Fruit fly (Drosophila melanogaster) whole organism, embryonic: ENCODE measurements around the gene Nf-YA.

ENCODE experiments used
- Aef1 ChIP-seq: fragments of 200-800 bp; sonication (Bioruptor generic); IDR thresholded peaks from 3 replicates; pipeline ENCODE4 v1.3.6; 2022; ENCODE audit warnings: missing biosample characterization, missing genetic modification characterization
- Antp ChIP-seq: fragments of 200-800 bp; sonication (Bioruptor generic); optimal IDR thresholded peaks from 3 replicates; lab custom pipeline; 2016; ENCODE audit warnings: missing biosample characterization, missing genetic modification characterization
- CG11398 ChIP-seq: fragments of 200-800 bp; sonication (Bioruptor generic); optimal IDR thresholded peaks from 2 replicates; lab custom pipeline; 2016; ENCODE audit warnings: missing biosample characterization, missing genetic modification characterization
- CG13287 ChIP-seq: fragments of 200-800 bp; sonication (Bioruptor generic); IDR thresholded peaks from 2 replicates; pipeline ENCODE4 v1.3.6; 2022; ENCODE audit warnings: missing biosample characterization, missing genetic modification characterization; ENCODE audit not compliant: partially characterized antibody
- CG14441 ChIP-seq: fragments of 200-800 bp; sonication (Bioruptor generic); IDR thresholded peaks from 2 replicates; pipeline ENCODE4 v1.3.6; 2022; ENCODE audit warnings: missing biosample characterization, missing genetic modification characterization
- CG15479 ChIP-seq: fragments of 200-800 bp; sonication (Bioruptor generic); optimal IDR thresholded peaks from 3 replicates; lab custom pipeline; 2019; ENCODE audit warnings: missing biosample characterization, mild to moderate bottlenecking, missing genetic modification characterization, moderate library complexity
- CG17568 ChIP-seq: fragments of 200-800 bp; sonication (Bioruptor generic); optimal IDR thresholded peaks from 2 replicates; lab custom pipeline; 2018; ENCODE audit warnings: missing biosample characterization, mild to moderate bottlenecking, missing genetic modification characterization, moderate library complexity
- CG18764 ChIP-seq: fragments of 200-800 bp; sonication (Bioruptor generic); optimal IDR thresholded peaks from 3 replicates; lab custom pipeline; 2016; ENCODE audit warnings: missing biosample characterization, missing genetic modification characterization
- CG2199 ChIP-seq: fragments of 200-800 bp; sonication (Bioruptor generic); IDR thresholded peaks from 3 replicates; pipeline ENCODE4 v1.3.6; 2022; ENCODE audit warnings: missing biosample characterization, missing genetic modification characterization
- CG2889 ChIP-seq: fragments of 200-800 bp; sonication (Bioruptor generic); IDR thresholded peaks from 3 replicates; pipeline ENCODE4 v1.3.6; 2022; ENCODE audit warnings: missing biosample characterization, missing genetic modification characterization
- CG30431 ChIP-seq: fragments of 200-800 bp; sonication (Bioruptor generic); optimal IDR thresholded peaks from 2 replicates; lab custom pipeline; 2017; ENCODE audit warnings: missing biosample characterization, missing genetic modification characterization
- CG3065 ChIP-seq: fragments of 200-800 bp; sonication (Bioruptor generic); optimal IDR thresholded peaks from 2 replicates; lab custom pipeline; 2016; ENCODE audit warnings: missing biosample characterization, missing genetic modification characterization
- CG3281 ChIP-seq: fragments of 200-800 bp; sonication (Bioruptor generic); optimal IDR thresholded peaks from 3 replicates; lab custom pipeline; 2017; ENCODE audit warnings: missing biosample characterization, mild to moderate bottlenecking, missing genetic modification characterization
- CG34224 ChIP-seq: fragments of 200-800 bp; sonication (Bioruptor generic); IDR thresholded peaks from 3 replicates; pipeline ENCODE4 v1.3.6; 2022; ENCODE audit warnings: missing biosample characterization, missing genetic modification characterization; ENCODE audit not compliant: partially characterized antibody
- CG4360 ChIP-seq: fragments of 200-800 bp; sonication (Bioruptor generic); IDR thresholded peaks from 2 replicates; pipeline ENCODE4 v1.3.6; 2022; ENCODE audit warnings: missing biosample characterization, missing genetic modification characterization
- CG5953 ChIP-seq: fragments of 200-800 bp; sonication (Bioruptor generic); IDR thresholded peaks from 2 replicates; pipeline ENCODE4 v1.3.6; 2022; ENCODE audit warnings: missing biosample characterization, missing genetic modification characterization
- CG6272 ChIP-seq: fragments of 200-800 bp; sonication (Bioruptor generic); IDR thresholded peaks from 2 replicates; pipeline ENCODE4 v1.3.6; 2022; ENCODE audit warnings: missing biosample characterization, missing genetic modification characterization
- CG7839 ChIP-seq: fragments of 200-800 bp; sonication (Bioruptor generic); optimal IDR thresholded peaks from 3 replicates; lab custom pipeline; 2018; ENCODE audit warnings: missing biosample characterization, mild to moderate bottlenecking, missing genetic modification characterization, moderate library complexity
- CG7987 ChIP-seq: fragments of 200-800 bp; sonication (Bioruptor generic); optimal IDR thresholded peaks from 2 replicates; lab custom pipeline; 2018; ENCODE audit warnings: missing biosample characterization, mild to moderate bottlenecking, missing genetic modification characterization, moderate library complexity
- Dip2 ChIP-seq: fragments of 200-800 bp; sonication (Bioruptor generic); IDR thresholded peaks from 2 replicates; pipeline ENCODE4 v1.3.6; 2022; ENCODE audit warnings: missing biosample characterization, missing genetic modification characterization
- Drgx ChIP-seq: fragments of 200-800 bp; sonication (Bioruptor generic); IDR thresholded peaks from 2 replicates; pipeline ENCODE4 v1.3.6; 2022; ENCODE audit warnings: missing biosample characterization, missing genetic modification characterization
- HLHmδ ChIP-seq: fragments of 200-800 bp; sonication (Bioruptor generic); optimal IDR thresholded peaks from 2 replicates; lab custom pipeline; 2018; ENCODE audit warnings: missing biosample characterization, mild to moderate bottlenecking, missing genetic modification characterization, moderate library complexity
- HmgZ ChIP-seq: fragments of 200-800 bp; sonication (Bioruptor generic); optimal IDR thresholded peaks from 2 replicates; lab custom pipeline; 2018; ENCODE audit warnings: missing biosample characterization, mild to moderate bottlenecking, missing genetic modification characterization
- MBD-R2 ChIP-seq: fragments of 200-800 bp; sonication (Bioruptor generic); IDR thresholded peaks from 2 replicates; pipeline ENCODE4 v1.3.6; 2022; ENCODE audit warnings: missing biosample characterization, missing genetic modification characterization
- NFAT ChIP-seq: fragments of 200-800 bp; sonication (Bioruptor generic); IDR thresholded peaks from 2 replicates; pipeline ENCODE4 v1.3.6; 2022; ENCODE audit warnings: missing biosample characterization, missing genetic modification characterization
- Oaz ChIP-seq: fragments of 200-800 bp; sonication (Bioruptor generic); IDR thresholded peaks from 2 replicates; pipeline ENCODE4 v1.3.6; 2022; ENCODE audit warnings: missing biosample characterization, missing genetic modification characterization
- Oli ChIP-seq: fragments of 200-800 bp; sonication (Bioruptor generic); optimal IDR thresholded peaks from 2 replicates; lab custom pipeline; 2018; ENCODE audit warnings: missing biosample characterization, mild to moderate bottlenecking, missing genetic modification characterization, moderate library complexity
- Opbp ChIP-seq: fragments of 200-800 bp; sonication (Bioruptor generic); IDR thresholded peaks from 3 replicates; pipeline ENCODE4 v1.3.6; 2022; ENCODE audit warnings: missing biosample characterization, missing genetic modification characterization; ENCODE audit not compliant: partially characterized antibody
- Pdp1 ChIP-seq, 2 experiments: fragments of 200-800 bp; sonication (Bioruptor generic); optimal IDR thresholded peaks; 3 replicates each; lab custom pipeline; 2016; ENCODE audit warnings: missing biosample characterization in 2 of 2, missing genetic modification characterization in 2 of 2, mild to moderate bottlenecking in 1 of 2, moderate library complexity in 1 of 2
- Rfx ChIP-seq: fragments of 200-800 bp; sonication (Bioruptor generic); IDR thresholded peaks from 2 replicates; pipeline ENCODE4 v1.3.6; 2022; ENCODE audit warnings: missing biosample characterization, missing genetic modification characterization
- abd-A ChIP-seq: fragments of 200-800 bp; sonication (Bioruptor generic); optimal IDR thresholded peaks from 3 replicates; lab custom pipeline; 2019; ENCODE audit warnings: missing biosample characterization, mild to moderate bottlenecking, missing genetic modification characterization, moderate library complexity
- ap ChIP-seq: fragments of 200-800 bp; sonication (Bioruptor generic); IDR thresholded peaks from 2 replicates; pipeline ENCODE4 v1.3.6; 2022; ENCODE audit warnings: missing biosample characterization, missing genetic modification characterization
- bsh ChIP-seq, 2 experiments: fragments of 200-800 bp; sonication (Bioruptor generic); optimal IDR thresholded peaks; 2 replicates each; lab custom pipeline; 2017 to 2018; ENCODE audit warnings: mild to moderate bottlenecking in 2 of 2, missing biosample characterization in 2 of 2, missing genetic modification characterization in 2 of 2, moderate library complexity in 1 of 2
- cad ChIP-seq: fragments of >200 bp; optimal IDR thresholded peaks from 2 replicates; lab custom pipeline; 2017; ENCODE audit warnings: missing biosample characterization, missing genetic modification characterization
- chinmo ChIP-seq: fragments of 200-800 bp; sonication (Bioruptor generic); IDR thresholded peaks from 4 replicates; pipeline ENCODE4 v1.3.6; 2022; ENCODE audit warnings: missing biosample characterization, missing genetic modification characterization; ENCODE audit not compliant: partially characterized antibody
- chn ChIP-seq: fragments of 200-800 bp; sonication (Bioruptor generic); optimal IDR thresholded peaks from 2 replicates; lab custom pipeline; 2016; ENCODE audit warnings: missing biosample characterization, missing genetic modification characterization
- dati ChIP-seq: fragments of 200-800 bp; sonication (Bioruptor generic); IDR thresholded peaks from 2 replicates; pipeline ENCODE4 v1.3.6; 2022; ENCODE audit warnings: missing biosample characterization, missing genetic modification characterization
- dmrt11E ChIP-seq: fragments of 200-800 bp; sonication (Bioruptor generic); optimal IDR thresholded peaks from 3 replicates; lab custom pipeline; 2018; ENCODE audit warnings: missing biosample characterization, mild to moderate bottlenecking, missing genetic modification characterization, moderate library complexity
- grn ChIP-seq: fragments of 200-800 bp; sonication (Bioruptor generic); optimal IDR thresholded peaks from 3 replicates; lab custom pipeline; 2017; ENCODE audit warnings: missing biosample characterization, missing genetic modification characterization
- jing ChIP-seq: fragments of 200-800 bp; sonication (Bioruptor generic); optimal IDR thresholded peaks from 2 replicates; lab custom pipeline; 2018; ENCODE audit warnings: missing biosample characterization, mild to moderate bottlenecking, missing genetic modification characterization
- mam ChIP-seq: fragments of 200-800 bp; sonication (Bioruptor generic); optimal IDR thresholded peaks from 3 replicates; lab custom pipeline; 2016; ENCODE audit warnings: missing biosample characterization, missing genetic modification characterization
- mirr ChIP-seq: fragments of 200-800 bp; sonication (Bioruptor generic); optimal IDR thresholded peaks from 3 replicates; lab custom pipeline; 2018; ENCODE audit warnings: missing biosample characterization, mild to moderate bottlenecking, missing genetic modification characterization
- pan ChIP-seq, 4 experiments: fragments of >200 bp in 3 of 4; fragments of 200-800 bp in 1 of 4; sonication (Bioruptor generic) in 1 of 4; optimal IDR thresholded peaks in 3 of 4; IDR thresholded peaks in 1 of 4; 2 replicates each; pipeline versions ENCODE4 v1.3.6 to Lab custom; 2017 to 2022; ENCODE audit warnings: missing biosample characterization in 2 of 4, missing genetic modification characterization in 2 of 4, mixed read lengths in 1 of 4
- sens ChIP-seq: fragments of 200-800 bp; sonication (Bioruptor generic); peaks from one replicate; lab custom pipeline; 2016; ENCODE audit warnings: missing biosample characterization, missing genetic modification characterization
- sens-2 ChIP-seq: fragments of 200-800 bp; sonication (Bioruptor generic); IDR thresholded peaks from 2 replicates; pipeline ENCODE4 v1.3.6; 2022; ENCODE audit warnings: missing biosample characterization, missing genetic modification characterization
- so ChIP-seq: fragments of 200-800 bp; sonication (Bioruptor generic); IDR thresholded peaks from 3 replicates; pipeline ENCODE4 v1.3.6; 2022; ENCODE audit warnings: missing biosample characterization, missing genetic modification characterization
- ttk ChIP-seq: fragments of 200-800 bp; sonication (Bioruptor generic); IDR thresholded peaks from 2 replicates; pipeline ENCODE4 v2.1.2; 2022; ENCODE audit warnings: missing biosample characterization, missing genetic modification characterization
- vfl ChIP-seq: fragments of 200-800 bp; sonication (Bioruptor generic); optimal IDR thresholded peaks from 2 replicates; lab custom pipeline; 2016; ENCODE audit warnings: missing biosample characterization, missing genetic modification characterization

Gene Nf-YA

DNA sequence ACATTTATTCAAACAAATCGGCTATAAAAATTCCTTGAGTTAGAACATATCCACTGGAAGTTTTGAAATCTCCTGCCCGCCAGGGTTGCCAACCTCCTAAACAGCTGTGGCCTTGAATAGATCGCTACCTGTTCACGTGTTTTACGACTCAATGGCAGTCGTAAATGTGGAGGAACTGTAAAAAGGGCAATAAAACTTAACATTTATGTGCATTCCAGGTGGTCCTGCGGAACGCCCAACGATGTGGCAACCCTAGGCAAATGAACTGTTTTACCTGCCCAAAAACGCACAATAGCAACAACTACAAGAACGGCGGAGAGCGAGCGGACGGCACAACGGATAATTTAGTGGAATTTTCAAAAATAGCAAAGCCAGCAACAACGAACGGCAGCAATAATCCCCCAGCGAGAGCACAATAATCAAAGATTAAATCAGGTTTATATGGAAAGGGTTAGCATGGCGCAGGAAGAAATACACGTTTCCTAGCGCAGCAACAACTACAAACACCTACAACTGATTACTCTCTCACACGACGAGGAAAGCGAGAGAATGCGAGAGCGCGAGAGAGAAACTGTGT is 19.7 kb upstream of the Nf-YA start (continued):
- TF ChIP-seq Drgx (GFP tag; lab: Robert Waterston, UW) (peak; percentile 15; the same call in 1 of the 2 replicates), Opbp (0 out of 3 replicates have a peak, but pooled peaks have one; percentile 30), Pdp1 (GFP tag; optimal IDR thresholded peaks at IDR 0.05; lab: Kevin White, UChicago) (peak in 1 of 2 experiments; percentile 3), chn (GFP tag; lab: Kevin White, UChicago) (peak; percentile 31), Aef1 (0 out of 3 replicates have a peak, but pooled peaks have one; percentile 9), vfl (GFP tag; lab: Kevin White, UChicago) (peak; percentile 29), CG13287 (GFP tag; lab: Robert Waterston, UW) (no peak), CG15479 (peak; percentile 86), CG14441 (GFP tag; lab: Robert Waterston, UW) (peak; percentile 48; the same call in 1 of the 2 replicates), so (GFP tag; lab: Robert Waterston, UW) (peak; percentile 63; the same call in 2 of the 3 replicates), dati (GFP tag; lab: Robert Waterston, UW) (no peak), Antp (GFP tag; lab: Kevin White, UChicago) (peak; percentile 33), CG3281 (GFP tag; lab: Kevin White, UChicago) (peak; percentile 53), grn (GFP tag; lab: Kevin White, UChicago) (peak; percentile 70), HLHmδ (GFP tag; lab: Kevin White, UChicago) (peak; percentile 32), ttk (0 out of 2 replicates have a peak, but pooled peaks have one; percentile 14), CG6272 (GFP tag; lab: Robert Waterston, UW) (peak; percentile 39; the same call in 1 of the 2 replicates), Oaz (GFP tag; lab: Robert Waterston, UW) (0 out of 2 replicates have a peak, but pooled peaks have one; percentile 19), jing (GFP tag; lab: Kevin White, UChicago) (peak; percentile 11), CG34224 (GFP tag; lab: Robert Waterston, UW) (0 out of 3 replicates have a peak, but pooled peaks have one; percentile 26), bsh (GFP tag; optimal IDR thresholded peaks at IDR 0.05; lab: Kevin White, UChicago) (peak in 1 of 2 experiments; percentile 62), abd-A (tag; lab: Kevin White, UChicago) (peak; percentile 76), CG7987 (GFP tag; lab: Kevin White, UChicago) (peak; percentile 16), CG5953 (GFP tag; lab: Robert Waterston, UW) (peak; percentile 58; the same call in 1 of the 2 replicates), cad (GFP tag; lab: Kevin White, UChicago) (peak; percentile 100), CG2199 (GFP tag; lab: Robert Waterston, UW) (peak; percentile 73; the same call in 2 of the 3 replicates), HmgZ (peak; percentile 19), ap (GFP tag; lab: Robert Waterston, UW) (0 out of 2 replicates have a peak, but pooled peaks have one; percentile 20), Oli (tag; lab: Kevin White, UChicago) (peak; percentile 35), chinmo (GFP tag; lab: Robert Waterston, UW) (0 out of 4 replicates have a peak, but pooled peaks have one; percentile 46), CG17568 (GFP tag; lab: Kevin White, UChicago) (peak; percentile 7), CG4360 (peak; percentile 66), CG18764 (GFP tag; lab: Kevin White, UChicago) (peak; percentile 28), Rfx (GFP tag; lab: Robert Waterston, UW) (peak; percentile 61), dmrt11E (tag; lab: Kevin White, UChicago) (peak; percentile 42), CG3065 (GFP tag; lab: Kevin White, UChicago) (peak; percentile 20), NFAT (GFP tag; lab: Robert Waterston, UW) (peak; percentile 47), CG30431 (GFP tag; lab: Kevin White, UChicago) (peak; percentile 27), CG2889 (GFP tag; lab: Robert Waterston, UW) (peak; percentile 45; the same call in 1 of the 3 replicates), mam (GFP tag; lab: Kevin White, UChicago) (peak; percentile 7), sens-2 (GFP tag; lab: Robert Waterston, UW) (peak; percentile 59), sens (GFP tag; lab: Kevin White, UChicago) (peak; percentile 87), pan (optimal IDR thresholded peaks at IDR 0.05; lab: Kevin White, UChicago) (no peak), pan (GFP tag; optimal IDR thresholded peaks at IDR 0.05 in 1 of 2, IDR thresholded peaks at IDR 0.05 in 1 of 2) (peak in 1 of 2 experiments; percentile 41), Dip2 (GFP tag; lab: Robert Waterston, UW) (no peak), MBD-R2 (GFP tag; lab: Robert Waterston, UW) (no peak), CG11398 (GFP tag; lab: Kevin White, UChicago) (no peak), mirr (GFP tag; lab: Kevin White, UChicago) (no peak), CG7839 (peak; percentile 38)
